Worm (Caenorhabditis elegans) whole organism, L2 larva: ENCODE results near the gene T12B5.15.

Experiments
- R02D3.7 ChIP-seq: fragments of 150-350 bp; optimal IDR thresholded peaks from 2 replicates; lab custom pipeline; 2014; ENCODE audit warnings: missing biosample characterization, missing genetic modification characterization
- alr-1 ChIP-seq: fragments of 150-350 bp; optimal IDR thresholded peaks from 2 replicates; lab custom pipeline; 2014; ENCODE audit warnings: missing biosample characterization, missing genetic modification characterization
- ceh-16 ChIP-seq: fragments of 150-350 bp; optimal IDR thresholded peaks from 2 replicates; lab custom pipeline; 2014; ENCODE audit warnings: missing biosample characterization, missing genetic modification characterization
- elt-3 ChIP-seq: sonication (generic microtip); optimal IDR thresholded peaks from 2 replicates; lab custom pipeline; 2017; ENCODE audit warnings: missing biosample characterization, missing genetic modification characterization
- lin-39 ChIP-seq: fragments of 150-350 bp; optimal IDR thresholded peaks from 2 replicates; lab custom pipeline; 2014; ENCODE audit warnings: missing biosample characterization, missing genetic modification reagents, missing genetic modification characterization
- nhr-11 ChIP-seq: fragments of 150-350 bp; optimal IDR thresholded peaks from 2 replicates; lab custom pipeline; 2014; ENCODE audit warnings: missing biosample characterization, missing genetic modification characterization
- nhr-129 ChIP-seq: fragments of 150-350 bp; optimal IDR thresholded peaks from 2 replicates; lab custom pipeline; 2014; ENCODE audit warnings: missing biosample characterization, missing genetic modification characterization
- nhr-6 ChIP-seq: fragments of 150-350 bp; optimal IDR thresholded peaks from 2 replicates; lab custom pipeline; 2014; ENCODE audit warnings: missing biosample characterization, missing genetic modification characterization
- nhr-77 ChIP-seq: fragments of 150-350 bp; optimal IDR thresholded peaks from 2 replicates; lab custom pipeline; 2014; ENCODE audit warnings: missing biosample characterization, missing genetic modification characterization
- unc-39 ChIP-seq: fragments of 150-350 bp; optimal IDR thresholded peaks from 2 replicates; lab custom pipeline; 2014; ENCODE audit warnings: missing biosample characterization, missing genetic modification characterization
- zag-1 ChIP-seq: fragments of 150-350 bp; optimal IDR thresholded peaks from 2 replicates; lab custom pipeline; 2014; ENCODE audit warnings: missing biosample characterization, missing genetic modification characterization

DNA sequence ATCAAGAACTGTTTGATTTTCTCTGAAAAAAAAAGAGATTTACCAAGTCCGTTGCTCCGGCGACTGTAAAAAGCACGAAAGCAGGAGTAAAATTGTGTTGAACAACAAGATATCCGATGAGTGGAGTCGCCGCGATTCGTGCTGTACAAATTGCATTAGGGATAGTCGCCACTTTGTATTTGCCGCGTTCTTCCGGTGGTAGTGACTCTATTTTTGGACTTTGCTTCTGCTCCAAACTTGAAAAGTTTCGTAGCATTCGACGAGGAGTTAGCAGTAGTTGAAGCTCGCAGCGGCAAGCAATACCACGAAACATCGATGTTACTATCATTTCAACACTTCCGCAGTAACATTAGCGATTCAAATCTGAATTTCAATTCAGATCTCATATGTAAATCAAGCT, 44.9 kb downstream of the T12B5.15 start, which contains the start of gene crls-1:
- TF ChIP-seq nhr-6 (tag; lab: Kevin White, UChicago) (no peak), alr-1 (tag; lab: Kevin White, UChicago) (no peak), zag-1 (tag; lab: Kevin White, UChicago) (no peak), lin-39 (tag; lab: Kevin White, UChicago) (no peak), elt-3 (no peak), R02D3.7 (tag; lab: Kevin White, UChicago) (no peak), nhr-11 (tag; lab: Kevin White, UChicago) (no peak), nhr-129 (no peak), ceh-16 (no peak), unc-39 (tag; lab: Kevin White, UChicago) (no peak), nhr-77 (no peak)
